Fruit fly (Drosophila melanogaster) whole organism, prepupa: ENCODE results near the gene Proc-R.

Experiments
- CG1621 ChIP-seq: fragments of 200-800 bp; sonication (Bioruptor generic); optimal IDR thresholded peaks from 3 replicates; lab custom pipeline; 2018; ENCODE audit warnings: missing biosample characterization, mild to moderate bottlenecking, missing genetic modification characterization
- CG16779 ChIP-seq: fragments of 200-800 bp; sonication (Bioruptor generic); optimal IDR thresholded peaks from 3 replicates; lab custom pipeline; 2017; ENCODE audit warnings: missing biosample characterization, mild to moderate bottlenecking, missing genetic modification characterization
- CG3032 ChIP-seq: fragments of 200-800 bp; optimal IDR thresholded peaks from 2 replicates; lab custom pipeline; 2019; ENCODE audit warnings: missing biosample characterization, mild to moderate bottlenecking, missing genetic modification characterization, moderate library complexity
- CG6276 ChIP-seq: fragments of 200-800 bp; sonication (Bioruptor generic); optimal IDR thresholded peaks from 2 replicates; lab custom pipeline; 2017; ENCODE audit warnings: missing biosample characterization, mild to moderate bottlenecking, missing genetic modification characterization
- CG6792 ChIP-seq: fragments of 200-800 bp; sonication (Bioruptor generic); optimal IDR thresholded peaks from 3 replicates; lab custom pipeline; 2016; ENCODE audit warnings: missing biosample characterization, missing genetic modification characterization
- CG8632 ChIP-seq: fragments of 200-800 bp; sonication (Bioruptor generic); optimal IDR thresholded peaks from 3 replicates; lab custom pipeline; 2016; ENCODE audit warnings: missing biosample characterization, missing genetic modification characterization
- CG9139 ChIP-seq: fragments of 200-800 bp; sonication (Bioruptor generic); optimal IDR thresholded peaks from 3 replicates; lab custom pipeline; 2017; ENCODE audit warnings: missing biosample characterization, mild to moderate bottlenecking, missing genetic modification characterization
- Eip75B ChIP-seq: fragments of 200-800 bp; sonication (Bioruptor generic); optimal IDR thresholded peaks from 3 replicates; lab custom pipeline; 2016; ENCODE audit warnings: missing biosample characterization, missing genetic modification characterization
- Hr39 ChIP-seq: fragments of 200-800 bp; sonication (Bioruptor generic); optimal IDR thresholded peaks from 2 replicates; lab custom pipeline; 2016; ENCODE audit warnings: missing biosample characterization, missing genetic modification characterization
- Hr4 ChIP-seq: fragments of 200-800 bp; sonication (Bioruptor generic); optimal IDR thresholded peaks from 3 replicates; lab custom pipeline; 2016; ENCODE audit warnings: missing biosample characterization, missing genetic modification characterization
- Met ChIP-seq: fragments of 200-800 bp; sonication (Bioruptor generic); optimal IDR thresholded peaks from 3 replicates; lab custom pipeline; 2016; ENCODE audit warnings: missing biosample characterization, missing genetic modification characterization
- esn ChIP-seq: fragments of 200-800 bp; sonication (Bioruptor generic); optimal IDR thresholded peaks from 2 replicates; lab custom pipeline; 2016; ENCODE audit warnings: missing biosample characterization, mild to moderate bottlenecking, missing genetic modification characterization, moderate library complexity
- topi ChIP-seq: fragments of 200-800 bp; sonication (Bioruptor generic); optimal IDR thresholded peaks from 3 replicates; lab custom pipeline; 2016; ENCODE audit warnings: missing biosample characterization, missing genetic modification characterization
- vri ChIP-seq: fragments of 200-800 bp; sonication (Bioruptor generic); optimal IDR thresholded peaks from 3 replicates; lab custom pipeline; 2016; ENCODE audit warnings: missing biosample characterization, mild to moderate bottlenecking, missing genetic modification characterization

DNA sequence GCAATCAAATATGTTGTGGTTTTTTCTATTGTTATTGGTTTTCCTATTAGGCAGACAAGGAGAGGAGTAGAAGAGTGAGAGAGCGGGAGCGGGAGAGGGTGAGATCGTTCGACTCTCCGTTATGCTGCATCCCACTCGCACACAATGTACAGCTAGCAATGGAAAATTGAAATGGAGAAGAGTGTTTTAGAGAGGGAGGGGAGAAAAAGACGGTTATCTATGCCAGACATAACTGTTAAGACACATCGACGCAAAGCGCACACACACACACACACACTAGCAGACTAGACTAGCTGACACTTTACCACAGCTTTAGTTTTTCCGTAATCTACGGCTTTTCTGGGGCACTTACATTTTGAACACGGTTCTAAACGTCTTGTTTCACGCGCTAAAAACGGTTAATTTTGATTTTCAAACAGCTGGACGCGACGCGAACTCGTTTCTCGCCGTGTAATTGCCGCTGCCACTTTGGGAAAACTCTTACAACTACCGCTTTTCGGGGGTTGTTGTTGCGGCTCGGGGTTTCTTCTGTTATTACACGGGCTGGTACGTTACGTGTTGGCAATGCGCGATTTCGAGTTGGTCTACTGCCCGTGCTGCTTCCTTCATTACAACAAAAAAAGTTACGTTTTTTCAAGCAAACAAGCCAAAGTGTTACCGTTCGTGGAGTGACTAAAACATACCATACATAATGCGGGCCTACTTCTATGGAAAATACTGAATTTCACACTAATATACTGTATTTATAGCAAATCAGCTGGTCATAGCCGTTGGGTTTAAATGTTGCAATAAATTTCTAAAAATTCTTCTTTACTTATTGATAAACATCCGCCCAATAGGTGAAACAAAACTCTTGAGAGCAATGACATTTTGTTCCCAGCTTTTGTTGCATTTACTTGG, 28.6 kb upstream of the Proc-R start, which contains the start of gene fzr:
- TF ChIP-seq topi (GFP tag; lab: Kevin White, UChicago) (no peak), CG6276 (GFP tag; lab: Kevin White, UChicago) (no peak), CG16779 (tag; lab: Kevin White, UChicago) (no peak), CG3032 (tag; lab: Kevin White, UChicago) (no peak), vri (GFP tag; lab: Kevin White, UChicago) (no peak), CG8632 (GFP tag; lab: Kevin White, UChicago) (no peak), CG1621 (tag; lab: Kevin White, UChicago) (no peak), Met (GFP tag; lab: Kevin White, UChicago) (no peak), esn (GFP tag; lab: Kevin White, UChicago) (no peak), CG6792 (no peak), Eip75B (GFP tag; lab: Kevin White, UChicago) (no peak), Hr39 (no peak), CG9139 (GFP tag; lab: Kevin White, UChicago) (no peak), Hr4 (GFP tag; lab: Kevin White, UChicago) (no peak)
